Worm (Caenorhabditis elegans) whole organism, late embryonic: ENCODE measurements around the gene C36C9.5.

Experiments used
- C08G9.2 ChIP-seq: sonication (generic microtip); optimal IDR thresholded peaks from 2 replicates; lab custom pipeline; 2016; ENCODE audit warnings: mild to moderate bottlenecking, missing genetic modification characterization, moderate library complexity, missing compliant biosample characterization
- ama-1 ChIP-seq: fragments of 150-350 bp; optimal IDR thresholded peaks from 2 replicates; lab custom pipeline; 2014
- ceh-14 ChIP-seq: sonication (generic microtip); optimal IDR thresholded peaks from 2 replicates; lab custom pipeline; 2016; ENCODE audit warnings: missing genotype, missing genetic modification characterization, missing compliant biosample characterization
- ceh-19 ChIP-seq: fragments of 200-800 bp; sonication (Bioruptor generic); optimal IDR thresholded peaks from 2 replicates; lab custom pipeline; 2018; ENCODE audit warnings: mild to moderate bottlenecking, missing genetic modification characterization, missing compliant biosample characterization
- ceh-2 ChIP-seq: sonication (generic microtip); optimal IDR thresholded peaks from 2 replicates; lab custom pipeline; 2016; ENCODE audit warnings: missing genotype, missing genetic modification characterization, missing compliant biosample characterization
- ceh-45 ChIP-seq: fragments of 200-800 bp; sonication (Bioruptor generic); IDR thresholded peaks from 2 replicates; pipeline ENCODE4 v1.3.6; 2022; ENCODE audit warnings: missing genetic modification reagents, missing genetic modification characterization, missing compliant biosample characterization
- ceh-6 ChIP-seq: fragments of 200-800 bp; sonication (Bioruptor generic); optimal IDR thresholded peaks from 2 replicates; lab custom pipeline; 2018; ENCODE audit warnings: mild to moderate bottlenecking, missing genetic modification characterization, missing compliant biosample characterization
- dve-1 ChIP-seq: sonication (generic microtip); optimal IDR thresholded peaks from 2 replicates; lab custom pipeline; 2017; ENCODE audit warnings: antibody characterized with exemption, mild to moderate bottlenecking, missing genetic modification characterization, missing compliant biosample characterization
- hlh-8 ChIP-seq: sonication (generic microtip); optimal IDR thresholded peaks from 2 replicates; lab custom pipeline; 2016; ENCODE audit warnings: missing genotype, missing genetic modification characterization, missing compliant biosample characterization
- nhr-232 ChIP-seq: sonication (generic microtip); optimal IDR thresholded peaks from 2 replicates; lab custom pipeline; 2016; ENCODE audit warnings: missing genetic modification characterization, missing compliant biosample characterization
- pat-9 ChIP-seq: fragments of 200-800 bp; sonication (Bioruptor generic); optimal IDR thresholded peaks from 2 replicates; lab custom pipeline; 2018; ENCODE audit warnings: mild to moderate bottlenecking, missing genetic modification characterization, moderate library complexity, missing compliant biosample characterization
- pax-1 ChIP-seq: fragments of 150-350 bp; optimal IDR thresholded peaks from 2 replicates; lab custom pipeline; 2014; ENCODE audit warnings: missing biosample characterization, missing genetic modification characterization
- pha-4 ChIP-seq: fragments of 150-350 bp; optimal IDR thresholded peaks from 2 replicates; lab custom pipeline; 2018; ENCODE audit warnings: missing biosample characterization, missing genetic modification reagents, missing genetic modification characterization
- sdc-2 ChIP-seq: sonication (generic microtip); optimal IDR thresholded peaks from 2 replicates; lab custom pipeline; 2016; ENCODE audit warnings: missing genotype, missing genetic modification characterization, missing compliant biosample characterization
- unc-3 ChIP-seq, 2 experiments: fragments of 200-800 bp in 1 of 2; sonication (Bioruptor generic) in 1 of 2; sonication (generic microtip) in 1 of 2; conservative IDR thresholded peaks in 1 of 2; optimal IDR thresholded peaks in 1 of 2; 2 replicates each; pipeline versions ENCODE4 v1.3.6 to Lab custom; 2016 to 2022; ENCODE audit warnings: missing compliant biosample characterization in 2 of 2, missing genetic modification characterization in 2 of 2, missing genetic modification reagents in 1 of 2
- unc-42 ChIP-seq: sonication (generic microtip); optimal IDR thresholded peaks from 2 replicates; lab custom pipeline; 2016; ENCODE audit warnings: missing genotype, missing genetic modification characterization, missing compliant biosample characterization
- ztf-16 ChIP-seq: sonication (generic microtip); optimal IDR thresholded peaks from 2 replicates; lab custom pipeline; 2017; ENCODE audit warnings: missing genetic modification characterization, missing compliant biosample characterization

C36C9.5 gene

DNA sequence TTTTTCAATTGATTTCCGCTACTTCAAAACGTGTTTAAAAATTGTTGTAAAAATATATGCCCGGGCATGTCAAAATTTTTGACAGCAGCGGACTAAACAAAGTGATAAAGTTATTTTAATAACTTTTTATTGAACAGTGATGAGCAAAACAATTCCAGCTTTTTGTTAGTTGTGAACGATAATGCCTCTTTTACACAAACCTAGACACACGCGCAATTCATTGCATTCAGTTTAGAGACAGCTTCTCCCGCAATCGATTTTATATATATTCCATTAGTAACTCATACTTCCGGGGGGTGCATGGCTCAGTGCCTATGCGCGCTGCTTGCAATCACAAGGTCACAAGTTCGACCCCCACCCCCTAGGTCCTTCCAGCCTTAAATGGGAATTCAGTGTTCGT is 49.6 kb downstream of the C36C9.5 start, which contains the start of gene ZK380.6:
ZK380.6 (plus strand) TSS at position 301 of the 400 bp plus-strand sequence.
- TF ChIP-seq pha-4, result no peak
- peak; percentile 19 for TF ChIP-seq sdc-2 (tag; lab: Kevin White, UChicago)
- TF ChIP-seq ceh-45 (GFP tag; lab: Robert Waterston, UW), result 0 out of 2 replicates have a peak, but pooled peaks have one; percentile 11

DNA sequence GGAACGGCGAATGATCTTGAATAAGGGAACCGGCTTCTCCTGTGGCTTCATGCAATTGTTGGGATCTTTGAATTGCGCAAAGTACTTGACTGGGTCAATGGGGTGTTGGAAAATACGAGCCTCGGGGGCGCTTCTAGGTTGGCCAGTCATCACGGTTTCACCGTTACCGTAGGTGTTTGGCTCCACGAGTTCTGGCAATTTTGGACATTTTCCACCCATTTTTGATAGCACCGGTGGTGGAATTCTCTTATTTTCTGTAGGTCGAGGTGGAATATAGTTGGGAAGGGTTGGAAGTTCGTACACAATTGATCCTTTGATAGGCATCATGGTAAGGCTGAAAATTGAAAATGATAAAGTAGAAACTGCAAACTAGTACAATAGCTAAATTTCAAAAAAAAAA is 52.1 kb downstream of the C36C9.5 start, which contains the start of gene ZK380.4:
ZK380.4 (minus strand) TSS at position 327 of the 400 bp plus-strand sequence.
- TF ChIP-seq pha-4 (no peak), pax-1 (tag; lab: Kevin White, UChicago) (no peak), hlh-8 (tag; lab: Kevin White, UChicago) (no peak), ceh-19 (GFP tag; lab: Kevin White, UChicago) (no peak), C08G9.2 (no peak), unc-42 (tag; lab: Kevin White, UChicago) (no peak), nhr-232 (tag; lab: Kevin White, UChicago) (no peak), dve-1 (tag; lab: Kevin White, UChicago) (no peak), ceh-2 (tag; lab: Kevin White, UChicago) (no peak), unc-3 (GFP tag; conservative IDR thresholded peaks at IDR 0.05; lab: Robert Waterston, UW) (no peak), unc-3 (tag; optimal IDR thresholded peaks at IDR 0.05; lab: Kevin White, UChicago) (no peak), ceh-14 (tag; lab: Kevin White, UChicago) (no peak), ztf-16 (tag; lab: Kevin White, UChicago) (no peak), pat-9 (tag; lab: Kevin White, UChicago) (no peak), ceh-6 (no peak), ama-1 (no peak)
